Worm (Caenorhabditis elegans) whole organism, L1 larva: ENCODE measurements around the gene F40D4.12.

Experiments
- C16A3.4 ChIP-seq: fragments of 150-350 bp; optimal IDR thresholded peaks from 2 replicates; lab custom pipeline; 2014; ENCODE audit warnings: missing biosample characterization, missing genetic modification characterization
- aha-1 ChIP-seq: fragments of 150-350 bp; optimal IDR thresholded peaks from 2 replicates; lab custom pipeline; 2014; ENCODE audit warnings: missing biosample characterization, missing genetic modification characterization
- aly-2 ChIP-seq: fragments of 150-350 bp; optimal IDR thresholded peaks from 2 replicates; lab custom pipeline; 2014; ENCODE audit warnings: missing biosample characterization, missing genetic modification characterization
- blmp-1 ChIP-seq: fragments of 150-350 bp; optimal IDR thresholded peaks from 2 replicates; lab custom pipeline; 2014; ENCODE audit warnings: missing biosample characterization, missing genetic modification characterization
- ceh-8 ChIP-seq: fragments of 200-800 bp; sonication (Bioruptor generic); optimal IDR thresholded peaks from 2 replicates; lab custom pipeline; 2018; ENCODE audit warnings: mild to moderate bottlenecking, missing genetic modification characterization, moderate library complexity, missing compliant biosample characterization
- ceh-82 ChIP-seq, 3 experiments: fragments of 150-350 bp in 1 of 3; sonication (generic microtip) in 2 of 3; optimal IDR thresholded peaks; 2 replicates each; lab custom pipeline; 2014 to 2017; ENCODE audit warnings: missing biosample characterization in 3 of 3, missing genetic modification characterization in 3 of 3
- ceh-88 ChIP-seq: fragments of 200-800 bp; sonication (Bioruptor generic); IDR thresholded peaks from 2 replicates; pipeline ENCODE4 v1.3.6; 2022; ENCODE audit warnings: missing genetic modification characterization, missing compliant biosample characterization
- ces-1 ChIP-seq: fragments of 150-350 bp; optimal IDR thresholded peaks from 2 replicates; lab custom pipeline; 2014; ENCODE audit warnings: missing biosample characterization, missing genetic modification reagents, missing genetic modification characterization
- dpl-1 ChIP-seq, 3 experiments: fragments of 150-350 bp in 2 of 3; sonication (generic microtip) in 1 of 3; optimal IDR thresholded peaks; 2 replicates each; lab custom pipeline; 2014 to 2017; ENCODE audit warnings: missing biosample characterization in 3 of 3, missing genetic modification characterization in 3 of 3, missing genetic modification reagents in 3 of 3
- dsc-1 ChIP-seq: sonication (generic microtip); optimal IDR thresholded peaks from 2 replicates; lab custom pipeline; 2016; ENCODE audit warnings: mild to moderate bottlenecking, missing genetic modification characterization, missing compliant biosample characterization
- elt-2 ChIP-seq: sonication (generic microtip); optimal IDR thresholded peaks from 2 replicates; lab custom pipeline; 2016; ENCODE audit warnings: missing genetic modification characterization, mild to moderate bottlenecking, inconsistent platforms, missing compliant biosample characterization, missing genetic modification reagents
- fkh-4 ChIP-seq: sonication (generic microtip); optimal IDR thresholded peaks from 2 replicates; lab custom pipeline; 2016; ENCODE audit warnings: missing compliant biosample characterization, missing genetic modification characterization, borderline replicate concordance
- fkh-8 ChIP-seq: sonication (generic microtip); optimal IDR thresholded peaks from 2 replicates; lab custom pipeline; 2016; ENCODE audit warnings: mild to moderate bottlenecking, missing genetic modification characterization, missing compliant biosample characterization
- lin-13 ChIP-seq: fragments of 150-350 bp; optimal IDR thresholded peaks from 2 replicates; lab custom pipeline; 2014; ENCODE audit warnings: missing biosample characterization, missing genetic modification reagents, missing genetic modification characterization
- lin-15B ChIP-seq: fragments of 150-350 bp; sonication (generic microtip); optimal IDR thresholded peaks from 3 replicates; lab custom pipeline; 2014; ENCODE audit warnings: missing biosample characterization, missing genetic modification characterization
- lin-39 ChIP-seq: fragments of 150-350 bp; optimal IDR thresholded peaks from 2 replicates; lab custom pipeline; 2014; ENCODE audit warnings: missing biosample characterization, missing genetic modification reagents, missing genetic modification characterization
- lsy-2 ChIP-seq, 2 experiments: fragments of 150-350 bp; optimal IDR thresholded peaks; 2 replicates each; lab custom pipeline; 2014; ENCODE audit warnings: missing biosample characterization in 2 of 2, missing genetic modification characterization in 2 of 2
- mab-9 ChIP-seq: fragments of 200-800 bp; sonication (Bioruptor generic); IDR thresholded peaks from 2 replicates; pipeline ENCODE4 v1.3.6; 2022; ENCODE audit warnings: missing genetic modification reagents, missing genetic modification characterization, missing compliant biosample characterization
- mdl-1 ChIP-seq, 2 experiments: fragments of 150-350 bp; optimal IDR thresholded peaks; 2 replicates each; lab custom pipeline; 2014 to 2017; ENCODE audit warnings: missing biosample characterization in 2 of 2, missing genetic modification characterization in 2 of 2, inconsistent platforms in 1 of 2
- mef-2 ChIP-seq: fragments of 150-350 bp; optimal IDR thresholded peaks from 2 replicates; lab custom pipeline; 2014; ENCODE audit warnings: missing biosample characterization, missing genetic modification characterization
- mep-1 ChIP-seq: fragments of 150-350 bp; optimal IDR thresholded peaks from 2 replicates; lab custom pipeline; 2014; ENCODE audit warnings: missing biosample characterization, missing genetic modification characterization
- nhr-11 ChIP-seq: fragments of 150-350 bp; optimal IDR thresholded peaks from 2 replicates; lab custom pipeline; 2014; ENCODE audit warnings: missing biosample characterization, missing genetic modification characterization
- nhr-19 ChIP-seq: fragments of 200-800 bp; sonication (Bioruptor generic); conservative IDR thresholded peaks from 2 replicates; pipeline ENCODE4 v1.3.6; 2022; ENCODE audit warnings: missing genetic modification characterization, missing compliant biosample characterization
- nhr-237 ChIP-seq: fragments of 150-350 bp; optimal IDR thresholded peaks from 2 replicates; lab custom pipeline; 2014; ENCODE audit warnings: missing biosample characterization, missing genetic modification characterization
- nhr-28 ChIP-seq: fragments of 150-350 bp; optimal IDR thresholded peaks from 2 replicates; lab custom pipeline; 2014; ENCODE audit warnings: missing biosample characterization, missing genetic modification characterization
- nhr-47 ChIP-seq: sonication (generic microtip); optimal IDR thresholded peaks from 2 replicates; lab custom pipeline; 2016; ENCODE audit warnings: mild to moderate bottlenecking, missing genetic modification characterization, moderate library complexity, missing compliant biosample characterization
- nhr-71 ChIP-seq: sonication (generic microtip); optimal IDR thresholded peaks from 2 replicates; lab custom pipeline; 2016; ENCODE audit warnings: mild to moderate bottlenecking, missing genetic modification characterization, moderate library complexity, missing compliant biosample characterization
- pag-3 ChIP-seq: sonication (generic microtip); optimal IDR thresholded peaks from 2 replicates; lab custom pipeline; 2017; ENCODE audit warnings: missing genetic modification characterization, mild to moderate bottlenecking, missing compliant biosample characterization, antibody characterized with exemption, borderline replicate concordance; ENCODE audit not compliant: insufficient read depth
- pax-3 ChIP-seq: fragments of 200-800 bp; sonication (Bioruptor generic); optimal IDR thresholded peaks from 2 replicates; lab custom pipeline; 2018; ENCODE audit warnings: mild to moderate bottlenecking, missing genetic modification characterization, moderate library complexity, missing compliant biosample characterization
- pqm-1 ChIP-seq: sonication (generic microtip); optimal IDR thresholded peaks from 3 replicates; lab custom pipeline; 2017; ENCODE audit warnings: missing biosample characterization, missing genetic modification characterization
- unc-30 ChIP-seq: sonication (generic microtip); optimal IDR thresholded peaks from 2 replicates; lab custom pipeline; 2017; ENCODE audit warnings: missing biosample characterization, missing genetic modification characterization
- unc-62 ChIP-seq: fragments of 150-350 bp; optimal IDR thresholded peaks from 2 replicates; lab custom pipeline; 2014; ENCODE audit warnings: missing biosample characterization, missing genetic modification reagents, missing genetic modification characterization
- unc-98 ChIP-seq: fragments of 200-800 bp; sonication (Bioruptor generic); IDR thresholded peaks from 2 replicates; pipeline ENCODE4 v1.3.6; 2022; ENCODE audit warnings: missing genetic modification characterization, missing compliant biosample characterization
- vab-15 ChIP-seq: sonication (generic microtip); optimal IDR thresholded peaks from 2 replicates; lab custom pipeline; 2017; ENCODE audit warnings: missing genotype, mild to moderate bottlenecking, missing genetic modification characterization, missing compliant biosample characterization
- zip-4 ChIP-seq: fragments of 200-800 bp; sonication (Bioruptor generic); optimal IDR thresholded peaks from 2 replicates; lab custom pipeline; 2018; ENCODE audit warnings: mild to moderate bottlenecking, missing genetic modification characterization, moderate library complexity, missing compliant biosample characterization
- ztf-11 ChIP-seq, 2 experiments: sonication (generic microtip); optimal IDR thresholded peaks; 2 replicates each; lab custom pipeline; 2016 to 2017; ENCODE audit warnings: missing genetic modification characterization in 2 of 2, missing biosample characterization in 1 of 2, missing compliant biosample characterization in 1 of 2

Gene F40D4.12

DNA sequence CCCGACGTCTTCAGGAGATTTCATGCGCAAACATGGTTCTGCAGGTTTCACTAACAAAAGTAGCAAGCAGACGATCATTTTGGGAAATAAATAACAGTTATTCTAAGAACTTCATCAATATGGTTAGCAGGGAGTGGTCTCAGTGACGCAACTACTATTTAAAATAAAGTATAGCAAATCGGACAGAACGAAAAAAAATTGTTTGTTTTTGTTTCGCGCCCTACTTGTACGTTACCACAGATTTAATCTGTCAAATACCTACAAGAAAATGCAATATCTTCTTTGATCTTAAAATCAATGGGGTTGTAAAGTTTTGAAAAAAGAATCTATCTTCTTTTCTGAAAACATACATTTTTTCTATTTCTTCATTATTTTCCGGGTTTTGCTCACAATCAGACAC, 39.3 kb downstream of the F40D4.12 start, which contains the start of gene srz-96:
TSS of gene srz-96 (plus strand) at position 301 of the 400 bp plus-strand sequence.
- TF ChIP-seq pqm-1 = no peak
- TF ChIP-seq nhr-71 (tag; lab: Kevin White, UChicago) = no peak

DNA sequence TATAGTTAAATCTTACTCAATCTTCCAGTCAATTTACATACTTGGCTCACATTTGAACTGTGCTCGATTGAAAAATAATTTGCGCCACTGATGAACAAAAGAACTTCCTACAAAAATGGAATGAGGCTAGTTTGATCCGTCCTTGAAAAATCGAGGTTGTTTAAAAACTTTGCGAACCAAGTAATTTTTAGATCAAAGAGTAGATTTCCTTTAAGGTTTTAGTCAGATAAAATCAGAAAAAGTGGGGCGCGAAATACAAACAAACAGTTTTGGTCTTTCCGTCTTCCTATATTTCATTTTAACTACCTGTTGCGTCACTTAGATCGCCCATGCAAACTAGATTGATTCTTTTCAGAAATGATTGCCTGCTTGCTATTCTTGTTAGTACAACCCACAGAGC, 42.2 kb downstream of the F40D4.12 start, which contains the start of gene Y68A4A.10:
TSS of gene Y68A4A.10 (plus strand) at position 301 of the 400 bp plus-strand sequence.
- TF ChIP-seq unc-62 (GFP tag; lab: Kevin White, UChicago) (no peak), fkh-4 (tag; lab: Kevin White, UChicago) (no peak), ces-1 (no peak), aly-2 (tag; lab: Kevin White, UChicago) (no peak), dpl-1 (GFP tag; optimal IDR thresholded peaks at IDR 0.05; lab: Kevin White, UChicago) (no peak), C16A3.4 (tag; lab: Kevin White, UChicago) (no peak), ceh-82 (tag; optimal IDR thresholded peaks at IDR 0.05; lab: Kevin White, UChicago) (no peak), ceh-8 (GFP tag; lab: Kevin White, UChicago) (no peak), blmp-1 (no peak), lsy-2 (tag; optimal IDR thresholded peaks at IDR 0.05; lab: Kevin White, UChicago) (no peak), ztf-11 (tag; optimal IDR thresholded peaks at IDR 0.05; lab: Kevin White, UChicago) (no peak)

ce11 chrV:17206469-17206868, 46.8 kb downstream of the F40D4.12 start:
- TF ChIP-seq vab-15 (tag; lab: Kevin White, UChicago) (no peak), elt-2 (tag; lab: Kevin White, UChicago) (no peak), pag-3 (no peak), pax-3 (no peak), nhr-47 (tag; lab: Kevin White, UChicago) (no peak), mdl-1 (tag; optimal IDR thresholded peaks at IDR 0.05; lab: Kevin White, UChicago) (no peak), mab-9 (GFP tag; lab: Robert Waterston, UW) (no peak), dsc-1 (no peak)

ce11 chrV:17208045-17208444, 48.4 kb downstream of the F40D4.12 start, which contains the start of gene Y68A4A.13:
Gene Y68A4A.13, minus strand, starts transcription at chrV:17208145.
- no peak for TF ChIP-seq aha-1 (tag; lab: Kevin White, UChicago)
- TF ChIP-seq unc-98 (GFP tag; lab: Robert Waterston, UW) = no peak
- no peak for TF ChIP-seq nhr-28 (tag; lab: Kevin White, UChicago)
- no peak for TF ChIP-seq nhr-237 (tag; lab: Kevin White, UChicago)
- TF ChIP-seq mef-2 (tag; lab: Kevin White, UChicago) = no peak
- no peak for TF ChIP-seq mep-1
- no peak for TF ChIP-seq C16A3.4 (tag; lab: Kevin White, UChicago)
- TF ChIP-seq lin-39 (tag; lab: Kevin White, UChicago) = no peak
- no peak for TF ChIP-seq fkh-8
- no peak for TF ChIP-seq lin-13 (GFP tag; lab: Kevin White, UChicago)
- no peak for TF ChIP-seq ceh-8 (GFP tag; lab: Kevin White, UChicago)
- no peak for TF ChIP-seq unc-30
- no peak for TF ChIP-seq dsc-1
- TF ChIP-seq lin-15B (tag; lab: Kevin White, UChicago) = no peak
- no peak for TF ChIP-seq ceh-88 (GFP tag; lab: Robert Waterston, UW)
- TF ChIP-seq nhr-19 (GFP tag; lab: Robert Waterston, UW) = no peak
- no peak for TF ChIP-seq nhr-71 (tag; lab: Kevin White, UChicago)
- no peak for TF ChIP-seq zip-4 (GFP tag; lab: Kevin White, UChicago)
- TF ChIP-seq nhr-11 (tag; lab: Kevin White, UChicago) = no peak
- no peak for TF ChIP-seq blmp-1
- TF ChIP-seq, all 84 proteins: peak for 0
